Worm (Caenorhabditis elegans): ENCODE results near the gene F09E5.7.

- TF ChIP-seq dao-5 (tag; optimal IDR thresholded peaks at IDR 0.05) (no peak), him-1 (tag; optimal IDR thresholded peaks at IDR 0.05) (no peak)
Measured at ce11 chrII:5384282-5384681, 32.4 kb downstream of the F09E5.7 start.
